Worm (Caenorhabditis elegans) whole organism, L4 larva: ENCODE data around the gene gmn-1.
A peak's percentile ranks its signal among the peaks of the same experiment; 100 is the strongest.

Experiments used
- D1046.2 ChIP-seq: fragments of 200-800 bp; sonication (Bioruptor generic); IDR thresholded peaks from 2 replicates; pipeline ENCODE4 v1.3.6; 2022; ENCODE audit warnings: missing genetic modification characterization, missing compliant biosample characterization
- T26A8.4 ChIP-seq: fragments of 200-800 bp; sonication (Bioruptor generic); IDR thresholded peaks from 2 replicates; pipeline ENCODE4 v1.3.6; 2022; ENCODE audit warnings: missing genetic modification characterization, missing compliant biosample characterization
- Y48G9A.11 ChIP-seq: fragments of 200-800 bp; sonication (Bioruptor generic); IDR thresholded peaks from 2 replicates; pipeline ENCODE4 v1.3.6; 2022; ENCODE audit warnings: missing genetic modification reagents, missing genetic modification characterization, missing compliant biosample characterization
- Y75B8A.6 ChIP-seq: fragments of 200-800 bp; sonication (Bioruptor generic); IDR thresholded peaks from 2 replicates; pipeline ENCODE4 v1.3.6; 2022; ENCODE audit warnings: missing genetic modification reagents, missing genetic modification characterization, missing compliant biosample characterization
- ceh-20 ChIP-seq: fragments of 200-800 bp; sonication (Bioruptor generic); IDR thresholded peaks from 2 replicates; pipeline ENCODE4 v1.3.6; 2022; ENCODE audit warnings: missing genetic modification reagents, missing genetic modification characterization, missing compliant biosample characterization
- ctbp-1 ChIP-seq: fragments of 200-800 bp; sonication (Bioruptor generic); IDR thresholded peaks from 2 replicates; pipeline ENCODE4 v1.3.6; 2022; ENCODE audit warnings: missing genetic modification reagents, missing genetic modification characterization, missing compliant biosample characterization
- daf-16 ChIP-seq, 3 experiments: sonication (generic microtip); optimal IDR thresholded peaks; 2 replicates each; lab custom pipeline; 2016 to 2017; ENCODE audit warnings: missing genetic modification characterization in 3 of 3, missing genetic modification reagents in 3 of 3, mild to moderate bottlenecking in 2 of 3, missing compliant biosample characterization in 2 of 3, missing biosample characterization in 1 of 3, moderate library complexity in 1 of 3
- dmd-6 ChIP-seq: fragments of 200-800 bp; sonication (Bioruptor generic); IDR thresholded peaks from 2 replicates; pipeline ENCODE4 v1.3.6; 2022; ENCODE audit warnings: missing genetic modification reagents, missing genetic modification characterization, missing compliant biosample characterization
- dmd-9 ChIP-seq: fragments of 200-800 bp; sonication (Bioruptor generic); IDR thresholded peaks from 2 replicates; pipeline ENCODE4 v1.3.6; 2022; ENCODE audit warnings: missing genetic modification reagents, missing genetic modification characterization, missing compliant biosample characterization
- dpl-1 ChIP-seq: fragments of 150-350 bp; optimal IDR thresholded peaks from 2 replicates; lab custom pipeline; 2014; ENCODE audit warnings: missing biosample characterization, missing genetic modification reagents, missing genetic modification characterization
- dve-1 ChIP-seq: sonication (generic microtip); optimal IDR thresholded peaks from 2 replicates; lab custom pipeline; 2017; ENCODE audit warnings: antibody characterized with exemption, mild to moderate bottlenecking, missing genetic modification characterization, missing compliant biosample characterization; ENCODE audit not compliant: insufficient read depth
- egl-27 ChIP-seq: sonication (generic microtip); optimal IDR thresholded peaks from 3 replicates; lab custom pipeline; 2017; ENCODE audit warnings: missing biosample characterization, missing genetic modification reagents, missing genetic modification characterization
- hif-1 ChIP-seq, 2 experiments: sonication (generic microtip); optimal IDR thresholded peaks; 2 replicates each; lab custom pipeline; 2016 to 2017; ENCODE audit warnings: missing compliant biosample characterization in 2 of 2, missing genetic modification characterization in 2 of 2, missing genetic modification reagents in 2 of 2, missing genotype in 2 of 2, mild to moderate bottlenecking in 1 of 2
- hlh-11 ChIP-seq: fragments of 200-800 bp; sonication (Bioruptor generic); optimal IDR thresholded peaks from 2 replicates; lab custom pipeline; 2018; ENCODE audit warnings: mild to moderate bottlenecking, missing genetic modification characterization, missing compliant biosample characterization
- jun-1 ChIP-seq: fragments of 150-350 bp; optimal IDR thresholded peaks from 2 replicates; lab custom pipeline; 2014; ENCODE audit warnings: missing biosample characterization, missing genetic modification reagents, missing genetic modification characterization
- lim-7 ChIP-seq: fragments of 200-800 bp; sonication (Bioruptor generic); IDR thresholded peaks from 2 replicates; pipeline ENCODE4 v1.3.6; 2022; ENCODE audit warnings: missing genetic modification characterization, missing compliant biosample characterization
- lin-1 ChIP-seq: fragments of 200-800 bp; sonication (Bioruptor generic); IDR thresholded peaks from 2 replicates; pipeline ENCODE4 v1.3.6; 2022; ENCODE audit warnings: missing genetic modification reagents, missing genetic modification characterization, missing compliant biosample characterization
- lin-15B ChIP-seq: fragments of 150-350 bp; sonication (generic microtip); optimal IDR thresholded peaks from 3 replicates; lab custom pipeline; 2014; ENCODE audit warnings: missing biosample characterization, missing genetic modification characterization
- lin-38 ChIP-seq: fragments of 200-800 bp; sonication (Bioruptor generic); IDR thresholded peaks from 2 replicates; pipeline ENCODE4 v1.3.6; 2022; ENCODE audit warnings: missing genetic modification reagents, missing genetic modification characterization, missing compliant biosample characterization
- lsy-2 ChIP-seq, 2 experiments: fragments of 150-350 bp in 1 of 2; sonication (generic microtip) in 1 of 2; optimal IDR thresholded peaks; 2 replicates each; lab custom pipeline; 2014 to 2017; ENCODE audit warnings: missing biosample characterization in 2 of 2, missing genetic modification characterization in 2 of 2
- mep-1 ChIP-seq: fragments of 150-350 bp; sonication (generic microtip); optimal IDR thresholded peaks from 3 replicates; lab custom pipeline; 2014; ENCODE audit warnings: missing biosample characterization, missing genetic modification characterization
- mes-2 ChIP-seq: sonication (generic microtip); optimal IDR thresholded peaks from 2 replicates; lab custom pipeline; 2016; ENCODE audit warnings: missing genotype, mild to moderate bottlenecking, missing genetic modification characterization, missing compliant biosample characterization; ENCODE audit not compliant: poor library complexity, severe bottlenecking
- mxl-3 ChIP-seq: fragments of 200-800 bp; sonication (Bioruptor generic); optimal IDR thresholded peaks from 2 replicates; lab custom pipeline; 2018; ENCODE audit warnings: mild to moderate bottlenecking, missing genetic modification characterization, missing compliant biosample characterization
- nhr-10 ChIP-seq: fragments of 150-350 bp; optimal IDR thresholded peaks from 2 replicates; lab custom pipeline; 2014; ENCODE audit warnings: missing biosample characterization, missing genetic modification characterization
- nhr-11 ChIP-seq: fragments of 150-350 bp; optimal IDR thresholded peaks from 2 replicates; lab custom pipeline; 2014; ENCODE audit warnings: missing biosample characterization, missing genetic modification characterization
- nhr-41 ChIP-seq: fragments of 200-800 bp; sonication (Bioruptor generic); IDR thresholded peaks from 2 replicates; pipeline ENCODE4 v1.3.6; 2022; ENCODE audit warnings: missing genetic modification reagents, missing genetic modification characterization, missing compliant biosample characterization
- nhr-77 ChIP-seq: fragments of 150-350 bp; optimal IDR thresholded peaks from 2 replicates; lab custom pipeline; 2014; ENCODE audit warnings: missing biosample characterization, missing genetic modification characterization
- pha-4 ChIP-seq, 2 experiments: fragments of 150-350 bp in 1 of 2; fragments of 200-800 bp in 1 of 2; sonication (Bioruptor generic) in 1 of 2; IDR thresholded peaks in 1 of 2; optimal IDR thresholded peaks in 1 of 2; 2 replicates each; pipeline versions ENCODE4 v1.3.6 to Lab custom; 2014 to 2022; ENCODE audit warnings: missing genetic modification characterization in 2 of 2, missing genetic modification reagents in 2 of 2, missing biosample characterization in 1 of 2, missing compliant biosample characterization in 1 of 2
- php-3 ChIP-seq: fragments of 200-800 bp; sonication (Bioruptor generic); IDR thresholded peaks from 2 replicates; pipeline ENCODE4 v1.3.6; 2022; ENCODE audit warnings: missing genetic modification reagents, missing genetic modification characterization, missing compliant biosample characterization
- rbr-2 ChIP-seq: sonication (generic microtip); optimal IDR thresholded peaks from 2 replicates; lab custom pipeline; 2016; ENCODE audit warnings: missing genotype, missing genetic modification characterization, missing compliant biosample characterization
- saeg-2 ChIP-seq: fragments of 200-800 bp; sonication (Bioruptor generic); IDR thresholded peaks from 2 replicates; pipeline ENCODE4 v1.3.6; 2022; ENCODE audit warnings: missing genetic modification reagents, missing genetic modification characterization, missing compliant biosample characterization
- set-16 ChIP-seq: fragments of 200-800 bp; sonication (Bioruptor generic); IDR thresholded peaks from 2 replicates; pipeline ENCODE4 v1.3.6; 2022; ENCODE audit warnings: missing genetic modification reagents, missing genetic modification characterization, missing compliant biosample characterization
- snpc-4 ChIP-seq: fragments of 150-350 bp; optimal IDR thresholded peaks from 2 replicates; lab custom pipeline; 2014; ENCODE audit warnings: missing biosample characterization, missing genetic modification characterization
- spr-3 ChIP-seq: fragments of 200-800 bp; sonication (Bioruptor generic); optimal IDR thresholded peaks from 2 replicates; lab custom pipeline; 2018; ENCODE audit warnings: mild to moderate bottlenecking, missing genetic modification characterization, missing compliant biosample characterization
- unc-62 ChIP-seq, 3 experiments: fragments of 150-350 bp in 1 of 3; sonication (generic microtip); optimal IDR thresholded peaks in 2 of 3; peaks in 1 of 3; 1 replicate in 1 of 3; 2 replicates in 2 of 3; lab custom pipeline; 2014 to 2017; ENCODE audit warnings: missing biosample characterization in 3 of 3, missing genetic modification characterization in 3 of 3, missing genetic modification reagents in 3 of 3, missing genotype in 1 of 3
- zfp-3 ChIP-seq: fragments of 200-800 bp; sonication (Bioruptor generic); conservative IDR thresholded peaks from 2 replicates; pipeline ENCODE4 v1.3.6; 2022; ENCODE audit warnings: missing genetic modification reagents, missing genetic modification characterization, missing compliant biosample characterization
- ztf-7 ChIP-seq: fragments of 150-350 bp; optimal IDR thresholded peaks from 2 replicates; lab custom pipeline; 2014; ENCODE audit warnings: missing biosample characterization, missing genetic modification characterization

gmn-1 gene

ce11 chrIII:12226089-12226682, 1.1 kb upstream of the gmn-1 start, which contains the start of the genes Y75B8A.18 and Y75B8A.19 (continued):
- TF ChIP-seq lin-38 (GFP tag; lab: Robert Waterston, UW), result peak; percentile 95
- no peak for TF ChIP-seq saeg-2 (GFP tag; lab: Robert Waterston, UW)
- TF ChIP-seq lsy-2 (tag; optimal IDR thresholded peaks at IDR 0.05; lab: Kevin White, UChicago), result peak in 1 of 2 experiments; percentile 56
- no peak for TF ChIP-seq T26A8.4 (GFP tag; lab: Robert Waterston, UW)
- TF ChIP-seq dve-1 (tag; lab: Kevin White, UChicago), result peak; percentile 4
- no peak for TF ChIP-seq Y48G9A.11 (GFP tag; lab: Robert Waterston, UW)
- TF ChIP-seq dmd-9 (GFP tag; lab: Robert Waterston, UW), result no peak
- peak; percentile 37 for TF ChIP-seq rbr-2 (tag; lab: Kevin White, UChicago)
- TF ChIP-seq dpl-1 (GFP tag; lab: Kevin White, UChicago), result peak; percentile 85

ce11 chrIII:12223208-12223607, 1.9 kb downstream of the gmn-1 start:
- TF ChIP-seq unc-62 (GFP tag; optimal IDR thresholded peaks at IDR 0.05 in 1 of 2; lab: Kevin White, UChicago) (peak in 1 of 2 experiments; percentile 8), unc-62 (tag; optimal IDR thresholded peaks at IDR 0.05; lab: Kevin White, UChicago) (no peak), hlh-11 (tag; lab: Kevin White, UChicago) (no peak), hif-1 (tag; optimal IDR thresholded peaks at IDR 0.05; lab: Kevin White, UChicago) (no peak), lin-1 (GFP tag; lab: Robert Waterston, UW) (no peak), egl-27 (tag; lab: Kevin White, UChicago) (no peak), lin-38 (GFP tag; lab: Robert Waterston, UW) (peak; percentile 73)

ce11 chrIII:12221452-12221851, 3.7 kb downstream of the gmn-1 start:
- TF ChIP-seq Y75B8A.6 (GFP tag; lab: Robert Waterston, UW) (no peak), spr-3 (no peak), php-3 (GFP tag; lab: Robert Waterston, UW) (no peak), mxl-3 (no peak), daf-16 (GFP tag; optimal IDR thresholded peaks at IDR 0.05; lab: Kevin White, UChicago) (no peak), daf-16 (tag; optimal IDR thresholded peaks at IDR 0.05; lab: Kevin White, UChicago) (no peak), nhr-11 (tag; lab: Kevin White, UChicago) (no peak), nhr-10 (tag; lab: Kevin White, UChicago) (no peak), lim-7 (GFP tag; lab: Robert Waterston, UW) (no peak), snpc-4 (tag; lab: Kevin White, UChicago) (no peak), jun-1 (tag; lab: Kevin White, UChicago) (no peak), ceh-20 (no peak), zfp-3 (no peak)
- TF ChIP-seq, all 104 proteins: peak for 0

ce11 chrIII:12220820-12221219, 4.3 kb downstream of the gmn-1 start:
- TF ChIP-seq mes-2 (tag; lab: Kevin White, UChicago), result no peak
- TF ChIP-seq nhr-41, result no peak
- TF ChIP-seq lin-15B (tag; lab: Kevin White, UChicago), result no peak
- TF ChIP-seq, all 104 proteins: peak for 0

ce11 chrIII:12218633-12219097, 6.5 kb downstream of the gmn-1 start, which contains the start of the genes gex-4 and gphr-1:
Gene gex-4, minus strand, starts transcription at chrIII:12218634.
Gene gphr-1, plus strand, starts transcription at chrIII:12219047.
- TF ChIP-seq D1046.2 (GFP tag; lab: Robert Waterston, UW) (no peak), hif-1 (tag; optimal IDR thresholded peaks at IDR 0.05; lab: Kevin White, UChicago) (peak in 1 of 2 experiments; percentile 59), ztf-7 (tag; lab: Kevin White, UChicago) (peak; percentile 5), ctbp-1 (GFP tag; lab: Robert Waterston, UW) (no peak), dmd-6 (GFP tag; lab: Robert Waterston, UW) (no peak), set-16 (GFP tag; lab: Robert Waterston, UW) (no peak), lsy-2 (tag; optimal IDR thresholded peaks at IDR 0.05; lab: Kevin White, UChicago) (peak in 1 of 2 experiments; percentile 68), mes-2 (tag; lab: Kevin White, UChicago) (peak; percentile 77), dve-1 (tag; lab: Kevin White, UChicago) (peak; percentile 26), mep-1 (peak; percentile 51), lin-38 (GFP tag; lab: Robert Waterston, UW) (peak; percentile 92), nhr-77 (tag; lab: Kevin White, UChicago) (peak; percentile 16), dpl-1 (GFP tag; lab: Kevin White, UChicago) (peak; percentile 52), pha-4 (GFP tag; IDR thresholded peaks at IDR 0.05; lab: Robert Waterston, UW) (no peak), pha-4 (tag; optimal IDR thresholded peaks at IDR 0.05; lab: Kevin White, UChicago) (peak; percentile 16)
